Fruit fly (Drosophila melanogaster): ENCODE results near the gene CG12011.
A peak's percentile ranks its signal among the peaks of the same experiment; 100 is the strongest.

Gene CG12011

DNA sequence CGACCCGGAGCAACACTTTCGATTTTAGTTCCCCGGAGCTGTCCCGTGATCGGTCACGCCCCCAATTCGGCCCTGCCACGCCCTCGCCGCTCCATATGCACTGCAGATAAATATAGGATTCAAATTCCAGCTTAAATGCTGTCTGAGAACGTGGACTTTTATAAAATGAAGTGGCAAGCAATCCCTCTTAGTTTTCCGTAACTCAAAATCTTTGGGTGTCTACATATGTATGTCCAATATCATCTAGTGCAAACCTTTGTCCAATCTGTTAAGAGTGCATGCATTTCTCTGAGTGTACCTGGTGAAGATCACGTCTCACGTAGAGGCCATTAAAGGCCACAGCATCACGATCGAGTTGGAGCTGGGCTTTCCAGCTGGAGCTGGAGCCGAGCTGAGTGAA, 16.1 kb downstream of the CG12011 start:
- TF ChIP-seq foxo (GFP tag; optimal IDR thresholded peaks at IDR 0.05) (peak in 1 of 2 experiments; percentile 25), jim (GFP tag; optimal IDR thresholded peaks at IDR 0.05) (no peak), HLH106 (tag; optimal IDR thresholded peaks at IDR 0.05) (peak; percentile 29), Dif (GFP tag; optimal IDR thresholded peaks at IDR 0.05; ENCODE audit: partially characterized antibody) (no peak), CG9705 (GFP tag; optimal IDR thresholded peaks at IDR 0.05) (no peak), ey (GFP tag; optimal IDR thresholded peaks at IDR 0.05) (peak; percentile 45), pan (optimal IDR thresholded peaks at IDR 0.05) (no peak), Jra (GFP tag; optimal IDR thresholded peaks at IDR 0.05) (no peak), lola (GFP tag; optimal IDR thresholded peaks at IDR 0.05) (no peak), fru (GFP tag; optimal IDR thresholded peaks at IDR 0.05) (peak; percentile 50), tai (GFP tag; optimal IDR thresholded peaks at IDR 0.05) (no peak), sv (GFP tag; optimal IDR thresholded peaks at IDR 0.05) (no peak), Hr83 (GFP tag; optimal IDR thresholded peaks at IDR 0.05; ENCODE audit: poor library complexity, severe bottlenecking) (no peak), OdsH (GFP tag; optimal IDR thresholded peaks at IDR 0.05) (peak; percentile 10), Rel (GFP tag; optimal IDR thresholded peaks at IDR 0.05) (no peak), Rel (tag; optimal IDR thresholded peaks at IDR 0.05) (no peak), CG32264 (GFP tag; optimal IDR thresholded peaks at IDR 0.05) (no peak), Dfd (GFP tag; optimal IDR thresholded peaks at IDR 0.05) (no peak), brk (GFP tag; optimal IDR thresholded peaks at IDR 0.05) (no peak), br (GFP tag; optimal IDR thresholded peaks at IDR 0.05) (peak; percentile 22), Hnf4 (GFP tag; optimal IDR thresholded peaks at IDR 0.05) (no peak), Vsx2 (GFP tag; optimal IDR thresholded peaks at IDR 0.05; ENCODE audit: partially characterized antibody) (no peak), sage (GFP tag; optimal IDR thresholded peaks at IDR 0.05) (no peak), dmrt93B (GFP tag; optimal IDR thresholded peaks at IDR 0.05) (no peak), Abd-B (GFP tag; optimal IDR thresholded peaks at IDR 0.05) (no peak), Sp1 (GFP tag; optimal IDR thresholded peaks at IDR 0.05) (peak; percentile 2), CrebA (GFP tag; optimal IDR thresholded peaks at IDR 0.05; ENCODE audit: borderline replicate concordance) (no peak), Myc (optimal IDR thresholded peaks at IDR 0.05) (no peak), dl (GFP tag; optimal IDR thresholded peaks at IDR 0.05; ENCODE audit: insufficient read depth in 1 of 2, partially characterized antibody in 2 of 2) (no peak), psq (GFP tag; optimal IDR thresholded peaks at IDR 0.05) (no peak), rgr (GFP tag; optimal IDR thresholded peaks at IDR 0.05) (peak; percentile 24), h (GFP tag; optimal IDR thresholded peaks at IDR 0.05) (peak; percentile 52), woc (GFP tag; optimal IDR thresholded peaks at IDR 0.05) (peak; percentile 13), usp (GFP tag; optimal IDR thresholded peaks at IDR 0.05) (no peak), Hr78 (GFP tag; optimal IDR thresholded peaks at IDR 0.05) (no peak), Mio (GFP tag; optimal IDR thresholded peaks at IDR 0.05) (no peak), GATAd (GFP tag; optimal IDR thresholded peaks at IDR 0.05) (no peak), N (GFP tag; optimal IDR thresholded peaks at IDR 0.05) (no peak), dsf (GFP tag; optimal IDR thresholded peaks at IDR 0.05; ENCODE audit: borderline replicate concordance) (no peak)

DNA sequence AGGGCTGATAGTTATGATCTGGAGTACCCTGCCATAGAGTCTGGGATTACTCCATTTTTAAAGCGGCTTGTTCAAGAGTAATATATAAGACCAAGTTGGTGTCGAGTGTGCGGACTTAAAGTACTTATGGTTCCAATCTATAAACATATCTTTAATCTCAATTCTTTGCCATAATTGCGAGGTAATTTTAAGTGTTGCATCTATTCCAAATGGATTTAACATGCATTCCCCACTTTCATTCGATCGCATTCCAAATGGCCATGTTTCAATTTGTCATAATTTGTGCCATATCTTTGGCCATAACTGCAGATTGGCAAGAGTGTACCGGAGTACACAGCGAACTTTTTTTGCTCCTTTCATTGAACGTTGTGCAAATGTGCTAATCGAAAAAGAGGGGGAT, 16.8 kb downstream of the CG12011 start:
- TF ChIP-seq N (GFP tag; optimal IDR thresholded peaks at IDR 0.05) (no peak), Myc (optimal IDR thresholded peaks at IDR 0.05) (no peak)

DNA sequence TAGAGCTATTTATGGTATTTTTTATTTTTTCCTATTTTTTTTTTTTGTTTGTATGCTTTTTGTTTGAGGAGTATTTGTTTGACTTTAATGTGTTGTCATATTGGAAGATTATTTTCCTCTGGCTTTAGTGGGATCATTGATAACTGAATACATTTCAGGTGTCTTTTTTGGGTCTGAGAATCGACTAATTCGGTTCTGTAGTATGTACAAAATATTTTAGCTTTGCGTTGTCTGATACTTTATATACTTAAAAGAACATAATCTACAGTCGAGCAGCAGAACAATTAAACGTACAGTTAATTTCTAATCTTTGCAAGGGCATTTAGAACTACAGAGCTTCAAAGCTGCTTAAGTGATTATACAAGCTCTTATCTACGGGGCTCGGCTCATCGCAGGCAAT, 28.6 kb downstream of the CG12011 start, which contains the start of gene CG18171:
Gene CG18171 (minus strand): TSS at position 101 of the 400 bp plus-strand sequence.
- TF ChIP-seq OdsH (GFP tag; optimal IDR thresholded peaks at IDR 0.05) (no peak), usp (GFP tag; optimal IDR thresholded peaks at IDR 0.05) (no peak), pan (optimal IDR thresholded peaks at IDR 0.05) (no peak), rgr (GFP tag; optimal IDR thresholded peaks at IDR 0.05) (no peak)

Measured in whole organism, wandering third instar larva.